Fruit fly (Drosophila melanogaster) whole organism, pupa: Measurements from ENCODE around the gene RpL32.

ENCODE experiments used
- CG10348 ChIP-seq: fragments of 200-800 bp; sonication (Bioruptor generic); IDR thresholded peaks from 2 replicates; pipeline ENCODE4 v1.3.6; 2022; ENCODE audit warnings: missing biosample characterization, missing genetic modification characterization
- CG12605 ChIP-seq: fragments of 200-800 bp; sonication (Bioruptor generic); IDR thresholded peaks from 2 replicates; pipeline ENCODE4 v1.3.6; 2022; ENCODE audit warnings: missing biosample characterization, missing genetic modification characterization
- CG14655 ChIP-seq: fragments of 200-800 bp; sonication (Bioruptor generic); optimal IDR thresholded peaks from 3 replicates; lab custom pipeline; 2017; ENCODE audit warnings: mild to moderate bottlenecking, missing biosample characterization, missing genetic modification reagents, missing genetic modification characterization
- CG15710 ChIP-seq: fragments of 200-800 bp; sonication (Bioruptor generic); optimal IDR thresholded peaks from 2 replicates; lab custom pipeline; 2018; ENCODE audit warnings: missing biosample characterization, mild to moderate bottlenecking, missing genetic modification characterization, moderate library complexity
- CG8159 ChIP-seq: fragments of 200-800 bp; sonication (Bioruptor generic); optimal IDR thresholded peaks from 3 replicates; lab custom pipeline; 2018; ENCODE audit warnings: missing biosample characterization, mild to moderate bottlenecking, missing genetic modification characterization, moderate library complexity
- Snoo ChIP-seq: fragments of 200-800 bp; sonication (Bioruptor generic); optimal IDR thresholded peaks from 3 replicates; lab custom pipeline; 2017; ENCODE audit warnings: missing biosample characterization, mild to moderate bottlenecking, missing genetic modification characterization, inconsistent platforms
- fd96Ca ChIP-seq: fragments of 200-800 bp; sonication (Bioruptor generic); IDR thresholded peaks from 3 replicates; pipeline ENCODE4 v1.3.6; 2022; ENCODE audit warnings: missing biosample characterization, missing genetic modification characterization
- rn ChIP-seq: fragments of 200-800 bp; sonication (Bioruptor generic); IDR thresholded peaks from 2 replicates; pipeline ENCODE4 v1.3.6; 2022; ENCODE audit warnings: missing biosample characterization, missing genetic modification characterization

dm6 chr3R:30061154-30061482 is 15.2 kb upstream of the RpL32 start:
- TF ChIP-seq fd96Ca (peak; percentile 92), CG8159 (peak; percentile 94), Snoo (tag; lab: Kevin White, UChicago) (peak; percentile 95), CG10348 (GFP tag; lab: Robert Waterston, UW) (peak; percentile 40; the same call in 1 of the 2 replicates), rn (GFP tag; lab: Robert Waterston, UW) (peak; percentile 91), CG14655 (GFP tag; lab: Kevin White, UChicago) (peak; percentile 83), CG12605 (peak; percentile 92), CG15710 (tag; lab: Kevin White, UChicago) (peak; percentile 89)
